Worm (Caenorhabditis elegans): ENCODE measurements around the gene adah-1.

ce11 chrIV:7025835-7026234 lies 1.8 kb downstream of the adah-1 start:
- no peak for TF ChIP-seq egl-27 (tag; optimal IDR thresholded peaks at IDR 0.05)
- no peak for TF ChIP-seq ama-1 (optimal IDR thresholded peaks at IDR 0.05)
- no peak for TF ChIP-seq skn-1 (tag; optimal IDR thresholded peaks at IDR 0.05)
- no peak for TF ChIP-seq nhr-25 (tag; optimal IDR thresholded peaks at IDR 0.05)
- TF ChIP-seq elt-3 (tag; optimal IDR thresholded peaks at IDR 0.05), result no peak
- TF ChIP-seq nhr-77 (tag; optimal IDR thresholded peaks at IDR 0.05), result no peak
- TF ChIP-seq zag-1 (tag; optimal IDR thresholded peaks at IDR 0.05), result no peak
- no peak for TF ChIP-seq sem-4 (tag; optimal IDR thresholded peaks at IDR 0.05)
- TF ChIP-seq fos-1 (tag; optimal IDR thresholded peaks at IDR 0.05), result peak; percentile 91

All from whole organism, L2 larva.